Worm (Caenorhabditis elegans) whole organism, L4 larva: ENCODE results near the gene unc-41.

ENCODE experiments used
- F44E2.7 ChIP-seq: fragments of 200-800 bp; sonication (Bioruptor generic); IDR thresholded peaks from 2 replicates; pipeline ENCODE4 v2.1.2; 2022; ENCODE audit warnings: missing genetic modification characterization, missing compliant biosample characterization
- T26A8.4 ChIP-seq: fragments of 200-800 bp; sonication (Bioruptor generic); IDR thresholded peaks from 2 replicates; pipeline ENCODE4 v1.3.6; 2022; ENCODE audit warnings: missing genetic modification characterization, missing compliant biosample characterization
- Y48G9A.11 ChIP-seq: fragments of 200-800 bp; sonication (Bioruptor generic); IDR thresholded peaks from 2 replicates; pipeline ENCODE4 v1.3.6; 2022; ENCODE audit warnings: missing genetic modification reagents, missing genetic modification characterization, missing compliant biosample characterization
- jun-1 ChIP-seq: fragments of 150-350 bp; optimal IDR thresholded peaks from 2 replicates; lab custom pipeline; 2014; ENCODE audit warnings: missing biosample characterization, missing genetic modification reagents, missing genetic modification characterization
- lsy-2 ChIP-seq, 2 experiments: fragments of 150-350 bp in 1 of 2; sonication (generic microtip) in 1 of 2; optimal IDR thresholded peaks; 2 replicates each; lab custom pipeline; 2014 to 2017; ENCODE audit warnings: missing biosample characterization in 2 of 2, missing genetic modification characterization in 2 of 2
- mdt-29 ChIP-seq: fragments of 200-800 bp; sonication (Bioruptor generic); IDR thresholded peaks from 2 replicates; pipeline ENCODE4 v1.3.6; 2022; ENCODE audit warnings: missing genetic modification reagents, missing genetic modification characterization, missing compliant biosample characterization
- mep-1 ChIP-seq: fragments of 150-350 bp; sonication (generic microtip); optimal IDR thresholded peaks from 3 replicates; lab custom pipeline; 2014; ENCODE audit warnings: missing biosample characterization, missing genetic modification characterization
- mxl-2 ChIP-seq: fragments of 200-800 bp; sonication (Bioruptor generic); conservative IDR thresholded peaks from 2 replicates; pipeline ENCODE4 v1.3.6; 2022; ENCODE audit warnings: missing genetic modification reagents, missing genetic modification characterization, missing compliant biosample characterization
- nhr-111 ChIP-seq: fragments of 200-800 bp; sonication (Bioruptor generic); optimal IDR thresholded peaks from 2 replicates; lab custom pipeline; 2018; ENCODE audit warnings: mild to moderate bottlenecking, missing genetic modification characterization, missing compliant biosample characterization
- nhr-77 ChIP-seq: fragments of 150-350 bp; optimal IDR thresholded peaks from 2 replicates; lab custom pipeline; 2014; ENCODE audit warnings: missing biosample characterization, missing genetic modification characterization
- ztf-11 ChIP-seq: fragments of 150-350 bp; optimal IDR thresholded peaks from 2 replicates; lab custom pipeline; 2014; ENCODE audit warnings: missing biosample characterization, missing genetic modification characterization

DNA sequence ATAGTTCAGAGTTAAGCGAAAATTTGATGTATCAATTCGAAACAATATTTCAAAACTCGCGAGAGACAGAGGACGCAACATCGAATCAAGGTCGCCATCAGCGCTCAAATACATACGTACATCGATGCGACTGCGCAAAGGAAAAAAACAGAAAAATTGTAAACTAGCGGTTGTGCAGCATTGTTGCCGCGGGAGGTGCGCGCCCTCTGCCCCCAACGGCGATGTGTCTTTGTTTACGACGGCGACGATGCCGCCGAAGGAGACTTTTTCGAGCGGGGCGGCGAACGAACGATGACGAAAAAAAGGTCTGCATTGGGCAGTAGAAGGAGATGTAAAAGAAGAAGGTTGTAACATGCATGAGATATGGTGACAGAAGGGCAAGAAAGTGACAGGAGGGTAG is 13.1 kb downstream of the unc-41 start:
- TF ChIP-seq Y48G9A.11 (no peak), nhr-77 (tag; lab: Kevin White, UChicago) (no peak), F44E2.7 (no peak), lsy-2 (tag; optimal IDR thresholded peaks at IDR 0.05; lab: Kevin White, UChicago) (no peak), nhr-111 (GFP tag; lab: Kevin White, UChicago) (no peak), ztf-11 (tag; lab: Kevin White, UChicago) (no peak), mep-1 (tag; lab: Kevin White, UChicago) (peak; percentile 17), mdt-29 (GFP tag; lab: Robert Waterston, UW) (no peak), mxl-2 (GFP tag; lab: Robert Waterston, UW) (no peak), T26A8.4 (no peak), jun-1 (tag; lab: Kevin White, UChicago) (no peak)
